Worm (Caenorhabditis elegans): Measurements from ENCODE around the gene trmt-10C.2.

trmt-10C.2 gene

ce11 chrIII:6395706-6396232 is 49.7 kb downstream of the trmt-10C.2 start, which contains the start of gene oatr-1:
oatr-1 (minus strand) TSS chrIII:6396182.
- TF ChIP-seq madf-5 (GFP tag; IDR thresholded peaks at IDR 0.05) = no peak
- TF ChIP-seq T26A8.4 (GFP tag; IDR thresholded peaks at IDR 0.05) = no peak
- no peak for TF ChIP-seq mes-2 (tag; optimal IDR thresholded peaks at IDR 0.05; ENCODE audit: poor library complexity, severe bottlenecking)
- no peak for TF ChIP-seq zfp-2 (tag; optimal IDR thresholded peaks at IDR 0.05)
- TF ChIP-seq spr-3 (GFP tag; optimal IDR thresholded peaks at IDR 0.05) = no peak
- peak; percentile 66 for TF ChIP-seq dmd-6 (GFP tag; IDR thresholded peaks at IDR 0.05)
- TF ChIP-seq nhr-6 (tag; optimal IDR thresholded peaks at IDR 0.05) = no peak
- TF ChIP-seq php-3 (GFP tag; IDR thresholded peaks at IDR 0.05) = no peak
- no peak for TF ChIP-seq dpl-1 (GFP tag; optimal IDR thresholded peaks at IDR 0.05)
- TF ChIP-seq attf-4 (tag; optimal IDR thresholded peaks at IDR 0.05) = no peak
- peak; percentile 80 for TF ChIP-seq mxl-3 (GFP tag; optimal IDR thresholded peaks at IDR 0.05)
- no peak for TF ChIP-seq R02D3.7 (tag; optimal IDR thresholded peaks at IDR 0.05)
- peak; percentile 48 for TF ChIP-seq nhr-28 (tag; optimal IDR thresholded peaks at IDR 0.05)
- no peak for TF ChIP-seq lin-39 (tag; optimal IDR thresholded peaks at IDR 0.05)
- TF ChIP-seq hlh-11 (tag; optimal IDR thresholded peaks at IDR 0.05) = peak; percentile 25
- no peak for TF ChIP-seq lin-13 (GFP tag; optimal IDR thresholded peaks at IDR 0.05)
- TF ChIP-seq mdl-1 (tag; optimal IDR thresholded peaks at IDR 0.05) = peak in 1 of 2 experiments; percentile 65
- no peak for TF ChIP-seq daf-19 (GFP tag; conservative IDR thresholded peaks at IDR 0.05)
- no peak for TF ChIP-seq hmg-1.1 (GFP tag; IDR thresholded peaks at IDR 0.05)
- TF ChIP-seq aha-1 (tag) = peak; percentile 49
- no peak for TF ChIP-seq T20F7.1 (GFP tag; optimal IDR thresholded peaks at IDR 0.05)
- TF ChIP-seq dve-1 (tag; optimal IDR thresholded peaks at IDR 0.05; ENCODE audit: insufficient read depth) = peak; percentile 27
- TF ChIP-seq ZK337.2 (GFP tag; IDR thresholded peaks at IDR 0.05) = no peak
- no peak for TF ChIP-seq lir-3 (tag; optimal IDR thresholded peaks at IDR 0.05)
- no peak for TF ChIP-seq F37D6.2 (tag; optimal IDR thresholded peaks at IDR 0.05)
- no peak for TF ChIP-seq unc-62 (GFP tag; optimal IDR thresholded peaks at IDR 0.05 in 1 of 2)
- TF ChIP-seq unc-62 (tag; optimal IDR thresholded peaks at IDR 0.05) = no peak
- no peak for TF ChIP-seq daf-16 (GFP tag; optimal IDR thresholded peaks at IDR 0.05)
- peak; percentile 41 for TF ChIP-seq daf-16 (tag; optimal IDR thresholded peaks at IDR 0.05)

ce11 chrIII:6396381-6396780 is 50.3 kb downstream of the trmt-10C.2 start:
- TF ChIP-seq mep-1 (tag; optimal IDR thresholded peaks at IDR 0.05) (no peak), F10B5.3 (tag; optimal IDR thresholded peaks at IDR 0.05) (no peak), saeg-2 (GFP tag; IDR thresholded peaks at IDR 0.05) (no peak), daf-19 (GFP tag; conservative IDR thresholded peaks at IDR 0.05) (no peak), zip-2 (tag; optimal IDR thresholded peaks at IDR 0.05) (no peak), pha-4 (GFP tag; IDR thresholded peaks at IDR 0.05) (no peak), pha-4 (tag; optimal IDR thresholded peaks at IDR 0.05) (no peak), hmg-1.1 (GFP tag; IDR thresholded peaks at IDR 0.05) (no peak), pqm-1 (tag; optimal IDR thresholded peaks at IDR 0.05) (peak; percentile 79), lim-7 (GFP tag; IDR thresholded peaks at IDR 0.05) (no peak), nhr-77 (tag; optimal IDR thresholded peaks at IDR 0.05) (peak; percentile 31), lin-38 (GFP tag; IDR thresholded peaks at IDR 0.05) (no peak), daf-12 (tag; optimal IDR thresholded peaks at IDR 0.05) (no peak), ceh-44 (GFP tag; IDR thresholded peaks at IDR 0.05) (no peak), lin-39 (tag; optimal IDR thresholded peaks at IDR 0.05) (no peak), gei-8 (GFP tag; optimal IDR thresholded peaks at IDR 0.05) (no peak), nhr-111 (GFP tag; optimal IDR thresholded peaks at IDR 0.05) (no peak), ceh-20 (GFP tag; IDR thresholded peaks at IDR 0.05) (peak; percentile 34; the same call in 1 of the 2 replicates), nhr-25 (tag; optimal IDR thresholded peaks at IDR 0.05; ENCODE audit: borderline replicate concordance, insufficient read depth) (no peak), T20F7.1 (GFP tag; optimal IDR thresholded peaks at IDR 0.05) (no peak), lir-3 (tag; optimal IDR thresholded peaks at IDR 0.05) (no peak), fos-1 (tag; optimal IDR thresholded peaks at IDR 0.05) (no peak), nhr-237 (tag; optimal IDR thresholded peaks at IDR 0.05) (no peak), F37D6.2 (tag; optimal IDR thresholded peaks at IDR 0.05) (no peak), rbr-2 (tag; optimal IDR thresholded peaks at IDR 0.05) (no peak), mdl-1 (tag; optimal IDR thresholded peaks at IDR 0.05) (peak in 1 of 2 experiments; percentile 76), egl-43 (GFP tag; IDR thresholded peaks at IDR 0.05) (no peak), dmd-9 (GFP tag; IDR thresholded peaks at IDR 0.05) (no peak), nhr-76 (tag; optimal IDR thresholded peaks at IDR 0.05) (no peak), mxl-2 (GFP tag; conservative IDR thresholded peaks at IDR 0.05) (no peak)

Data from whole organism, L4 larva.